Worm (Caenorhabditis elegans) whole organism, L4 larva: ENCODE data around the gene F09E10.5.

ENCODE experiments used
- F10B5.3 ChIP-seq: sonication (generic microtip); optimal IDR thresholded peaks from 2 replicates; lab custom pipeline; 2016; ENCODE audit warnings: mild to moderate bottlenecking, missing genetic modification characterization, missing compliant biosample characterization
- F37D6.2 ChIP-seq: sonication (generic microtip); optimal IDR thresholded peaks from 2 replicates; lab custom pipeline; 2016; ENCODE audit warnings: mild to moderate bottlenecking, missing genetic modification characterization, missing compliant biosample characterization
- Y105C5A.15 ChIP-seq: fragments of 200-800 bp; sonication (Bioruptor generic); IDR thresholded peaks from 2 replicates; pipeline ENCODE4 v1.3.6; 2022; ENCODE audit warnings: missing genetic modification characterization, missing compliant biosample characterization
- Y5F2A.4 ChIP-seq: fragments of 200-800 bp; sonication (Bioruptor generic); optimal IDR thresholded peaks from 2 replicates; lab custom pipeline; 2018; ENCODE audit warnings: mild to moderate bottlenecking, missing genetic modification characterization, missing compliant biosample characterization
- aha-1 ChIP-seq: fragments of 150-350 bp; peaks from one replicate; lab custom pipeline; 2014; ENCODE audit warnings: missing biosample characterization, missing genetic modification characterization
- aly-2 ChIP-seq: sonication (generic microtip); optimal IDR thresholded peaks from 2 replicates; lab custom pipeline; 2018; ENCODE audit warnings: missing biosample characterization, missing genetic modification characterization
- attf-4 ChIP-seq: sonication (generic microtip); optimal IDR thresholded peaks from 3 replicates; lab custom pipeline; 2017; ENCODE audit warnings: missing biosample characterization, missing genetic modification characterization
- ceh-62 ChIP-seq: sonication (generic microtip); optimal IDR thresholded peaks from 2 replicates; lab custom pipeline; 2017; ENCODE audit warnings: missing biosample characterization, missing genetic modification characterization
- ces-1 ChIP-seq: fragments of 150-350 bp; sonication (generic microtip); optimal IDR thresholded peaks from 4 replicates; lab custom pipeline; 2014; ENCODE audit warnings: missing biosample characterization, missing genetic modification reagents, missing genetic modification characterization
- daf-16 ChIP-seq, 3 experiments: sonication (generic microtip); optimal IDR thresholded peaks; 2 replicates each; lab custom pipeline; 2016 to 2017; ENCODE audit warnings: missing genetic modification characterization in 3 of 3, missing genetic modification reagents in 3 of 3, mild to moderate bottlenecking in 2 of 3, missing compliant biosample characterization in 2 of 3, missing biosample characterization in 1 of 3, moderate library complexity in 1 of 3
- daf-19 ChIP-seq: fragments of 200-800 bp; sonication (Bioruptor generic); conservative IDR thresholded peaks from 2 replicates; pipeline ENCODE4 v1.3.6; 2022; ENCODE audit warnings: missing genetic modification characterization, missing compliant biosample characterization
- daf-8 ChIP-seq: fragments of 200-800 bp; sonication (Bioruptor generic); IDR thresholded peaks from 2 replicates; pipeline ENCODE4 v1.3.6; 2022; ENCODE audit warnings: missing genetic modification characterization, missing compliant biosample characterization
- dmd-6 ChIP-seq: fragments of 200-800 bp; sonication (Bioruptor generic); IDR thresholded peaks from 2 replicates; pipeline ENCODE4 v1.3.6; 2022; ENCODE audit warnings: missing genetic modification reagents, missing genetic modification characterization, missing compliant biosample characterization
- dmd-9 ChIP-seq: fragments of 200-800 bp; sonication (Bioruptor generic); IDR thresholded peaks from 2 replicates; pipeline ENCODE4 v1.3.6; 2022; ENCODE audit warnings: missing genetic modification reagents, missing genetic modification characterization, missing compliant biosample characterization
- duxl-1 ChIP-seq: sonication (generic microtip); optimal IDR thresholded peaks from 2 replicates; lab custom pipeline; 2016; ENCODE audit warnings: mild to moderate bottlenecking, missing genetic modification characterization, moderate library complexity, missing compliant biosample characterization; ENCODE audit not compliant: poor library complexity
- dve-1 ChIP-seq: sonication (generic microtip); optimal IDR thresholded peaks from 2 replicates; lab custom pipeline; 2017; ENCODE audit warnings: antibody characterized with exemption, mild to moderate bottlenecking, missing genetic modification characterization, missing compliant biosample characterization; ENCODE audit not compliant: insufficient read depth
- egl-27 ChIP-seq: sonication (generic microtip); optimal IDR thresholded peaks from 3 replicates; lab custom pipeline; 2017; ENCODE audit warnings: missing biosample characterization, missing genetic modification reagents, missing genetic modification characterization
- fkh-10 ChIP-seq: fragments of 150-350 bp; optimal IDR thresholded peaks from 2 replicates; lab custom pipeline; 2014; ENCODE audit warnings: missing biosample characterization, missing genetic modification reagents, missing genetic modification characterization
- gei-8 ChIP-seq: fragments of 200-800 bp; sonication (Bioruptor generic); optimal IDR thresholded peaks from 2 replicates; lab custom pipeline; 2018; ENCODE audit warnings: mild to moderate bottlenecking, missing genetic modification characterization, missing compliant biosample characterization
- hif-1 ChIP-seq, 2 experiments: sonication (generic microtip); optimal IDR thresholded peaks; 2 replicates each; lab custom pipeline; 2016 to 2017; ENCODE audit warnings: missing compliant biosample characterization in 2 of 2, missing genetic modification characterization in 2 of 2, missing genetic modification reagents in 2 of 2, missing genotype in 2 of 2, mild to moderate bottlenecking in 1 of 2
- hlh-11 ChIP-seq: fragments of 200-800 bp; sonication (Bioruptor generic); optimal IDR thresholded peaks from 2 replicates; lab custom pipeline; 2018; ENCODE audit warnings: mild to moderate bottlenecking, missing genetic modification characterization, missing compliant biosample characterization
- hlh-30 ChIP-seq: sonication (generic microtip); optimal IDR thresholded peaks from 2 replicates; lab custom pipeline; 2017; ENCODE audit warnings: antibody characterized with exemption, mild to moderate bottlenecking, missing genetic modification characterization, missing compliant biosample characterization; ENCODE audit not compliant: insufficient read depth
- hmg-1.1 ChIP-seq: fragments of 200-800 bp; sonication (Bioruptor generic); IDR thresholded peaks from 2 replicates; pipeline ENCODE4 v1.3.6; 2022; ENCODE audit warnings: missing genetic modification reagents, missing genetic modification characterization, missing compliant biosample characterization
- jun-1 ChIP-seq: fragments of 150-350 bp; optimal IDR thresholded peaks from 2 replicates; lab custom pipeline; 2014; ENCODE audit warnings: missing biosample characterization, missing genetic modification reagents, missing genetic modification characterization
- lim-7 ChIP-seq: fragments of 200-800 bp; sonication (Bioruptor generic); IDR thresholded peaks from 2 replicates; pipeline ENCODE4 v1.3.6; 2022; ENCODE audit warnings: missing genetic modification characterization, missing compliant biosample characterization
- lsy-2 ChIP-seq, 2 experiments: fragments of 150-350 bp in 1 of 2; sonication (generic microtip) in 1 of 2; optimal IDR thresholded peaks; 2 replicates each; lab custom pipeline; 2014 to 2017; ENCODE audit warnings: missing biosample characterization in 2 of 2, missing genetic modification characterization in 2 of 2
- mdl-1 ChIP-seq, 2 experiments: fragments of 150-350 bp in 1 of 2; sonication (generic microtip) in 1 of 2; optimal IDR thresholded peaks; 2 replicates each; lab custom pipeline; 2014 to 2017; ENCODE audit warnings: missing biosample characterization in 2 of 2, missing genetic modification characterization in 2 of 2
- mep-1 ChIP-seq: fragments of 150-350 bp; sonication (generic microtip); optimal IDR thresholded peaks from 3 replicates; lab custom pipeline; 2014; ENCODE audit warnings: missing biosample characterization, missing genetic modification characterization
- mes-2 ChIP-seq: sonication (generic microtip); optimal IDR thresholded peaks from 2 replicates; lab custom pipeline; 2016; ENCODE audit warnings: missing genotype, mild to moderate bottlenecking, missing genetic modification characterization, missing compliant biosample characterization; ENCODE audit not compliant: poor library complexity, severe bottlenecking
- nhr-102 ChIP-seq: sonication (generic microtip); optimal IDR thresholded peaks from 2 replicates; lab custom pipeline; 2016; ENCODE audit warnings: mild to moderate bottlenecking, missing genetic modification characterization, moderate library complexity, missing compliant biosample characterization
- nhr-11 ChIP-seq: fragments of 150-350 bp; optimal IDR thresholded peaks from 2 replicates; lab custom pipeline; 2014; ENCODE audit warnings: missing biosample characterization, missing genetic modification characterization
- nhr-28 ChIP-seq: fragments of 150-350 bp; optimal IDR thresholded peaks from 2 replicates; lab custom pipeline; 2014; ENCODE audit warnings: missing biosample characterization, missing genetic modification characterization
- nhr-6 ChIP-seq: fragments of 150-350 bp; optimal IDR thresholded peaks from 2 replicates; lab custom pipeline; 2014; ENCODE audit warnings: missing biosample characterization, missing genetic modification characterization
- rbr-2 ChIP-seq: sonication (generic microtip); optimal IDR thresholded peaks from 2 replicates; lab custom pipeline; 2016; ENCODE audit warnings: missing genotype, missing genetic modification characterization, missing compliant biosample characterization
- sdz-12 ChIP-seq: fragments of 200-800 bp; sonication (Bioruptor generic); optimal IDR thresholded peaks from 2 replicates; lab custom pipeline; 2018; ENCODE audit warnings: mild to moderate bottlenecking, missing genetic modification characterization, missing compliant biosample characterization
- set-16 ChIP-seq: fragments of 200-800 bp; sonication (Bioruptor generic); IDR thresholded peaks from 2 replicates; pipeline ENCODE4 v1.3.6; 2022; ENCODE audit warnings: missing genetic modification reagents, missing genetic modification characterization, missing compliant biosample characterization
- unc-62 ChIP-seq, 3 experiments: fragments of 150-350 bp in 1 of 3; sonication (generic microtip); optimal IDR thresholded peaks in 2 of 3; peaks in 1 of 3; 1 replicate in 1 of 3; 2 replicates in 2 of 3; lab custom pipeline; 2014 to 2017; ENCODE audit warnings: missing biosample characterization in 3 of 3, missing genetic modification characterization in 3 of 3, missing genetic modification reagents in 3 of 3, missing genotype in 1 of 3
- vab-7 ChIP-seq: fragments of 200-800 bp; sonication (Bioruptor generic); IDR thresholded peaks from 2 replicates; pipeline ENCODE4 v1.3.6; 2022; ENCODE audit warnings: missing genetic modification reagents, missing genetic modification characterization, missing compliant biosample characterization
- zfp-2 ChIP-seq: sonication (generic microtip); optimal IDR thresholded peaks from 2 replicates; lab custom pipeline; 2016; ENCODE audit warnings: mild to moderate bottlenecking, missing genetic modification characterization, missing compliant biosample characterization
- zfp-3 ChIP-seq: fragments of 200-800 bp; sonication (Bioruptor generic); conservative IDR thresholded peaks from 2 replicates; pipeline ENCODE4 v1.3.6; 2022; ENCODE audit warnings: missing genetic modification reagents, missing genetic modification characterization, missing compliant biosample characterization
- ztf-11 ChIP-seq: fragments of 150-350 bp; optimal IDR thresholded peaks from 2 replicates; lab custom pipeline; 2014; ENCODE audit warnings: missing biosample characterization, missing genetic modification characterization

Gene F09E10.5

ce11 chrX:1524559-1524958 is 30.4 kb upstream of the F09E10.5 start:
- TF ChIP-seq hif-1 (tag; optimal IDR thresholded peaks at IDR 0.05; lab: Kevin White, UChicago) (peak in 1 of 2 experiments; percentile 31), fkh-10 (peak; percentile 35), rbr-2 (tag; lab: Kevin White, UChicago) (peak; percentile 48), daf-19 (GFP tag; lab: Robert Waterston, UW) (no peak), mdl-1 (tag; optimal IDR thresholded peaks at IDR 0.05; lab: Kevin White, UChicago) (peak in 1 of 2 experiments; percentile 63), aha-1 (peak; percentile 81), egl-27 (tag; lab: Kevin White, UChicago) (no peak), lsy-2 (tag; optimal IDR thresholded peaks at IDR 0.05; lab: Kevin White, UChicago) (peak in 1 of 2 experiments; percentile 62), unc-62 (GFP tag; optimal IDR thresholded peaks at IDR 0.05 in 1 of 2; lab: Kevin White, UChicago) (peak in 1 of 2 experiments; percentile 64), unc-62 (tag; optimal IDR thresholded peaks at IDR 0.05; lab: Kevin White, UChicago) (no peak), aly-2 (no peak), mes-2 (tag; lab: Kevin White, UChicago) (peak; percentile 65), set-16 (GFP tag; lab: Robert Waterston, UW) (peak; percentile 53), hlh-30 (tag; lab: Kevin White, UChicago) (peak; percentile 78), zfp-3 (GFP tag; lab: Robert Waterston, UW) (no peak), hmg-1.1 (GFP tag; lab: Robert Waterston, UW) (peak; percentile 60), dve-1 (tag; lab: Kevin White, UChicago) (peak; percentile 40), ces-1 (no peak), nhr-28 (no peak), F37D6.2 (tag; lab: Kevin White, UChicago) (peak; percentile 7), dmd-6 (0 out of 2 replicates have a peak, but pooled peaks have one; percentile 17), daf-16 (GFP tag; optimal IDR thresholded peaks at IDR 0.05; lab: Kevin White, UChicago) (no peak), daf-16 (tag; optimal IDR thresholded peaks at IDR 0.05; lab: Kevin White, UChicago) (peak; percentile 18), mep-1 (peak; percentile 76), daf-8 (GFP tag; lab: Robert Waterston, UW) (no peak), nhr-102 (tag; lab: Kevin White, UChicago) (no peak), hlh-11 (tag; lab: Kevin White, UChicago) (peak; percentile 67)
- TF ChIP-seq, all 104 proteins: peak for 17

ce11 chrX:1523272-1523671 is 29.1 kb upstream of the F09E10.5 start:
- TF ChIP-seq aha-1 = peak; percentile 66
- no peak for TF ChIP-seq vab-7 (GFP tag; lab: Robert Waterston, UW)
- TF ChIP-seq Y105C5A.15 (GFP tag; lab: Robert Waterston, UW) = no peak
- no peak for TF ChIP-seq gei-8 (GFP tag; lab: Kevin White, UChicago)
- no peak for TF ChIP-seq daf-8 (GFP tag; lab: Robert Waterston, UW)
- TF ChIP-seq jun-1 (tag; lab: Kevin White, UChicago) = no peak
- no peak for TF ChIP-seq ces-1
- no peak for TF ChIP-seq F10B5.3 (tag; lab: Kevin White, UChicago)
- no peak for TF ChIP-seq ceh-62 (tag; lab: Kevin White, UChicago)
- TF ChIP-seq, all 104 proteins: peak for 1

DNA sequence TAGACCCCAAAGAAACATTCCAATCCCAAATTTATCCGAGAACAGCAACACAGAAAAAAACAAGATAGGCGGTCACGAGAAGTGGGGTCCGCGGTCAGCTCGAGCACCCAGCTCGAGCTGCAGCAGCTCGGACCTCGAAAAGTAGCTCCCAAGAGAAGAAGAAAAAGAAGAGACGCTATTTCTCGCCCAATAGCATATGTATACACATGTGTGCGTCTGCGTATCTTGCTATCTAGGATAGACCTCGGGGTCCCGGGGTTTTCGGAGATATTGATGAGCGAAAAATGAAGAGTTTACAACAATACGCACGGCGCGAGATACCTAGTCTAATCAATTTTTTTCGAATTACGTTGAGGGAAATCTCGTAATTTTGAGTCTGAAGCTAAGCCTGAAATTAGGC is 27.9 kb upstream of the F09E10.5 start:
- TF ChIP-seq nhr-6 (tag; lab: Kevin White, UChicago) (no peak), lim-7 (GFP tag; lab: Robert Waterston, UW) (no peak), sdz-12 (GFP tag; lab: Kevin White, UChicago) (no peak), lsy-2 (tag; optimal IDR thresholded peaks at IDR 0.05; lab: Kevin White, UChicago) (peak in 1 of 2 experiments; percentile 27), set-16 (GFP tag; lab: Robert Waterston, UW) (peak; percentile 36; the same call in 1 of the 2 replicates), attf-4 (tag; lab: Kevin White, UChicago) (no peak), mes-2 (tag; lab: Kevin White, UChicago) (peak; percentile 4), dmd-9 (no peak), hlh-11 (tag; lab: Kevin White, UChicago) (peak; percentile 60), unc-62 (GFP tag; optimal IDR thresholded peaks at IDR 0.05 in 1 of 2; lab: Kevin White, UChicago) (no peak), unc-62 (tag; optimal IDR thresholded peaks at IDR 0.05; lab: Kevin White, UChicago) (no peak), nhr-11 (tag; lab: Kevin White, UChicago) (peak; percentile 19), mdl-1 (tag; optimal IDR thresholded peaks at IDR 0.05; lab: Kevin White, UChicago) (peak in 1 of 2 experiments; percentile 45), Y5F2A.4 (no peak), duxl-1 (tag; lab: Kevin White, UChicago) (no peak), aha-1 (peak; percentile 96), rbr-2 (tag; lab: Kevin White, UChicago) (no peak), ztf-11 (tag; lab: Kevin White, UChicago) (no peak), zfp-2 (tag; lab: Kevin White, UChicago) (no peak), hlh-30 (tag; lab: Kevin White, UChicago) (peak; percentile 82)
